Fruit fly (Drosophila melanogaster): ENCODE results near the gene stai.

DNA sequence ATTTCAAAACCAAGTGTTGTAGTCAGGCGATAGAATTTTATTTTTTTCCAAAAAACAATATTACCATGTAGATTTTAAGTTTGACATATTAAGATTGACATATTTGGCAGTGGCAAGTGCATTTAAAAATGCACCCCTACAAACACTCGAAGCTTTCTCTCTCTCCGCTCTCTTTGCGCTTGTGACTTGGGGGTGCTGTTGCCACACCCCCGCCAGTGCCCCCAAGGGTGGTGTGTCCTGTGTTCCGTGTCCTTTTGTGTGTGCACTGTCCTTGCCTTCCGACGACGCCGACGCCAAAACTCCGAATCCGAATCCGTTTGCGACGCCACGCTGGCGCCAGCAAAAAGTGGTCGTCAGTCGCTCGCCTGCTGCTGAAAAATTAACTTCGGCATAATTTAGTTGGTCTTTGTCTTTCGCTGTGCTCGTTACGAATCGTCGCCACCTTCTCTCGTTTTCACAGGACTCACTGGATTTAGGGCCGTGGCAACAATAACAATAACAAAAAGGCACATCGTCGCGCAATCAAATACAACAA, 9.2 kb downstream of the stai start:
- TF ChIP-seq Ets98B (GFP tag; IDR thresholded peaks at IDR 0.05) (no peak), CG9948 (tag; optimal IDR thresholded peaks at IDR 0.05) (no peak), CG4496 (GFP tag; IDR thresholded peaks at IDR 0.05) (no peak), fd96Ca (GFP tag; IDR thresholded peaks at IDR 0.05) (no peak), CG12605 (GFP tag; IDR thresholded peaks at IDR 0.05) (no peak), CG14655 (GFP tag; optimal IDR thresholded peaks at IDR 0.05) (no peak), CG15710 (tag; optimal IDR thresholded peaks at IDR 0.05) (no peak), rn (GFP tag; IDR thresholded peaks at IDR 0.05) (no peak)
